Fruit fly (Drosophila melanogaster) whole organism: ENCODE results near the gene CG31195.

Experiments used
- CG8478 ChIP-seq: fragments of >200 bp; optimal IDR thresholded peaks from 2 replicates; lab custom pipeline; 2018; ENCODE audit warnings: inconsistent platforms
- Dll ChIP-seq: fragments of >200 bp; optimal IDR thresholded peaks from 2 replicates; lab custom pipeline; 2017
- EcR ChIP-seq, 2 experiments: fragments of >200 bp; optimal IDR thresholded peaks; 2 replicates each; lab custom pipeline; 2017; ENCODE audit warnings: missing biosample characterization in 2 of 2, missing genetic modification characterization in 2 of 2, missing genetic modification reagents in 2 of 2
- pan ChIP-seq: fragments of >200 bp; optimal IDR thresholded peaks from 2 replicates; lab custom pipeline; 2017
- psq ChIP-seq: fragments of >200 bp; optimal IDR thresholded peaks from 2 replicates; lab custom pipeline; 2017
- usp ChIP-seq: fragments of >200 bp; optimal IDR thresholded peaks from 2 replicates; lab custom pipeline; 2017; ENCODE audit warnings: missing biosample characterization, missing genetic modification characterization, mixed read lengths

Gene CG31195

dm6 chr3R:20762175-20762795 lies at the start of gene CG31195:
Gene CG31195, minus strand, starts transcription at chr3R:20762369.
- TF ChIP-seq usp (GFP tag; lab: Kevin White, UChicago), result no peak
- no peak for TF ChIP-seq pan (lab: Kevin White, UChicago)
- no peak for TF ChIP-seq CG8478
- no peak for TF ChIP-seq EcR (GFP tag; optimal IDR thresholded peaks at IDR 0.05; lab: Kevin White, UChicago)
- no peak for TF ChIP-seq Dll (lab: Kevin White, UChicago)
- no peak for TF ChIP-seq psq

- TF ChIP-seq usp (GFP tag; lab: Kevin White, UChicago) (no peak), Dll (lab: Kevin White, UChicago) (no peak), EcR (GFP tag; optimal IDR thresholded peaks at IDR 0.05; lab: Kevin White, UChicago) (no peak), pan (lab: Kevin White, UChicago) (no peak), psq (no peak), CG8478 (no peak)
Observed at dm6 chr3R:20802253-20802652, 40.1 kb upstream of the CG31195 start.

- TF ChIP-seq pan (lab: Kevin White, UChicago) (no peak), psq (no peak), Dll (lab: Kevin White, UChicago) (no peak), CG8478 (no peak), EcR (GFP tag; optimal IDR thresholded peaks at IDR 0.05; lab: Kevin White, UChicago) (no peak), usp (GFP tag; lab: Kevin White, UChicago) (no peak)
Observed at dm6 chr3R:20796949-20797348, 34.8 kb upstream of the CG31195 start.

dm6 chr3R:20791212-20791789 lies 29.1 kb upstream of the CG31195 start:
- TF ChIP-seq EcR (GFP tag; optimal IDR thresholded peaks at IDR 0.05; lab: Kevin White, UChicago) (peak; percentile 67 to 85), Dll (lab: Kevin White, UChicago) (no peak), CG8478 (no peak), pan (lab: Kevin White, UChicago) (no peak)

dm6 chr3R:20790437-20790836 lies 28.3 kb upstream of the CG31195 start:
- TF ChIP-seq pan (lab: Kevin White, UChicago) (no peak), usp (GFP tag; lab: Kevin White, UChicago) (no peak), CG8478 (no peak), psq (no peak), EcR (GFP tag; optimal IDR thresholded peaks at IDR 0.05; lab: Kevin White, UChicago) (no peak), Dll (lab: Kevin White, UChicago) (no peak)

dm6 chr3R:20788559-20788958 lies 26.4 kb upstream of the CG31195 start:
- TF ChIP-seq usp (GFP tag; lab: Kevin White, UChicago) (no peak), pan (lab: Kevin White, UChicago) (no peak), Dll (lab: Kevin White, UChicago) (no peak), CG8478 (no peak), psq (no peak), EcR (GFP tag; optimal IDR thresholded peaks at IDR 0.05; lab: Kevin White, UChicago) (no peak)

- TF ChIP-seq Dll (lab: Kevin White, UChicago), result peak; percentile 85
- TF ChIP-seq EcR (GFP tag; optimal IDR thresholded peaks at IDR 0.05; lab: Kevin White, UChicago), result peak in 1 of 2 experiments; percentile 17
- no peak for TF ChIP-seq psq
- TF ChIP-seq CG8478, result no peak
Observed at dm6 chr3R:20784436-20785368, 22.5 kb upstream of the CG31195 start.

dm6 chr3R:20783714-20784435 lies 21.7 kb upstream of the CG31195 start:
- TF ChIP-seq psq (no peak), CG8478 (peak; percentile 70), usp (GFP tag; lab: Kevin White, UChicago) (no peak), pan (lab: Kevin White, UChicago) (no peak), EcR (GFP tag; optimal IDR thresholded peaks at IDR 0.05; lab: Kevin White, UChicago) (no peak), Dll (lab: Kevin White, UChicago) (peak; percentile 60)

dm6 chr3R:20782655-20783105 lies 20.5 kb upstream of the CG31195 start:
- TF ChIP-seq Dll (lab: Kevin White, UChicago) (peak; percentile 99), usp (GFP tag; lab: Kevin White, UChicago) (no peak), CG8478 (no peak), psq (no peak), pan (lab: Kevin White, UChicago) (no peak), EcR (GFP tag; optimal IDR thresholded peaks at IDR 0.05; lab: Kevin White, UChicago) (no peak)

- no peak for TF ChIP-seq usp (GFP tag; lab: Kevin White, UChicago)
- TF ChIP-seq EcR (GFP tag; optimal IDR thresholded peaks at IDR 0.05; lab: Kevin White, UChicago), result no peak
- no peak for TF ChIP-seq psq
- no peak for TF ChIP-seq Dll (lab: Kevin White, UChicago)
- no peak for TF ChIP-seq CG8478
- no peak for TF ChIP-seq pan (lab: Kevin White, UChicago)
Observed at dm6 chr3R:20782104-20782654, 20.0 kb upstream of the CG31195 start.

- TF ChIP-seq psq (no peak), EcR (GFP tag; optimal IDR thresholded peaks at IDR 0.05; lab: Kevin White, UChicago) (no peak), Dll (lab: Kevin White, UChicago) (peak; percentile 40), CG8478 (no peak), pan (lab: Kevin White, UChicago) (no peak), usp (GFP tag; lab: Kevin White, UChicago) (no peak)
Observed at dm6 chr3R:20779969-20780368, 17.8 kb upstream of the CG31195 start.
